Fruit fly (Drosophila melanogaster) whole organism, adult: ENCODE data around the gene Sbds.

Experiments
- CG12768 ChIP-seq: fragments of 200-800 bp; sonication (Bioruptor generic); optimal IDR thresholded peaks from 2 replicates; lab custom pipeline; 2017; ENCODE audit warnings: missing biosample characterization, missing genetic modification characterization, mild to moderate bottlenecking, moderate library complexity, missing genetic modification reagents
- CG33017 ChIP-seq: fragments of 200-800 bp; sonication (Bioruptor generic); optimal IDR thresholded peaks from 2 replicates; lab custom pipeline; 2018; ENCODE audit warnings: missing biosample characterization, mild to moderate bottlenecking, missing genetic modification characterization, moderate library complexity
- kay ChIP-seq: fragments of 200-800 bp; sonication (Bioruptor generic); peaks from one replicate; lab custom pipeline; 2016; ENCODE audit warnings: missing biosample characterization, missing genetic modification characterization, borderline replicate concordance
- ovo ChIP-seq: fragments of 200-800 bp; sonication (Bioruptor generic); optimal IDR thresholded peaks from 2 replicates; lab custom pipeline; 2016; ENCODE audit warnings: missing biosample characterization, missing genetic modification characterization

DNA sequence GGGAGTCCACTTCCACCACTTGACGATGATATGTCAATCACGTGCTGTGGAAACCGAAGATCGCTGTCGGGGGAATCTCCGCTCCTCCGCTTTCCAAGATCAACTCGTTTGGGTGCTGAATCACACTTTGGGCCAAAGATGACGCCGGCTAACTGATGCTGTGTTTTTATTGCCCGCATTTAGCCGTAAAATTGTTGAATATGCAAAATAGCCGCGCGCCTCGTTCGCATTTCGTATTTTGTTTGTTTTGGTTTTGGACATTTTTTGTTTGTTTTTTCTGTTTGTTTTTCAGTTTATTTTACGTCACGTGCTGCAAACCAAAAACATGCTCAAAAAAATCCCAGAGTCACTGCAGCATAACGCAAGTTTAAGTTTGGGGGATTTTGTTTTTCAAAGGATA lies 29.4 kb upstream of the Sbds start:
- TF ChIP-seq ovo (GFP tag; lab: Kevin White, UChicago): no peak
- TF ChIP-seq kay (GFP tag; lab: Kevin White, UChicago): no peak
- TF ChIP-seq CG12768 (GFP tag; lab: Kevin White, UChicago): no peak
- TF ChIP-seq CG33017: no peak
